Worm (Caenorhabditis elegans) whole organism, young adult: ENCODE data around the gene ftt-2.

Experiments used
- F52B5.7 ChIP-seq: sonication (generic microtip); optimal IDR thresholded peaks from 2 replicates; lab custom pipeline; 2016; ENCODE audit warnings: mild to moderate bottlenecking, missing genetic modification characterization, missing compliant biosample characterization
- cebp-1 ChIP-seq, 2 experiments: fragments of 200-800 bp in 1 of 2; sonication (Bioruptor generic) in 1 of 2; sonication (generic microtip) in 1 of 2; IDR thresholded peaks in 1 of 2; optimal IDR thresholded peaks in 1 of 2; 2 replicates each; pipeline versions ENCODE4 v1.3.6 to Lab custom; 2017 to 2022; ENCODE audit warnings: missing compliant biosample characterization in 2 of 2, missing genetic modification characterization in 2 of 2, mild to moderate bottlenecking in 1 of 2, missing genetic modification reagents in 1 of 2, moderate library complexity in 1 of 2
- ceh-58 ChIP-seq: fragments of 200-800 bp; sonication (Bioruptor generic); IDR thresholded peaks from 2 replicates; pipeline ENCODE4 v1.3.6; 2022; ENCODE audit warnings: missing genetic modification characterization, missing compliant biosample characterization
- gei-17 ChIP-seq: fragments of 200-800 bp; sonication (Bioruptor generic); optimal IDR thresholded peaks from 2 replicates; lab custom pipeline; 2018; ENCODE audit warnings: mild to moderate bottlenecking, missing genetic modification characterization, missing compliant biosample characterization
- lag-1 ChIP-seq: fragments of 200-800 bp; sonication (Bioruptor generic); IDR thresholded peaks from 2 replicates; pipeline ENCODE4 v1.3.6; 2022; ENCODE audit warnings: missing genetic modification reagents, missing genetic modification characterization, missing compliant biosample characterization
- lin-26 ChIP-seq: fragments of 200-800 bp; sonication (Bioruptor generic); IDR thresholded peaks from 2 replicates; pipeline ENCODE4 v1.3.6; 2022; ENCODE audit warnings: missing genetic modification reagents, missing genetic modification characterization, missing compliant biosample characterization
- lin-35 ChIP-seq, 3 experiments: fragments of 150-350 bp in 2 of 3; sonication (generic microtip) in 1 of 3; optimal IDR thresholded peaks; 2 replicates each; lab custom pipeline; 2014 to 2018; ENCODE audit warnings: missing biosample characterization in 3 of 3, missing genetic modification characterization in 3 of 3, missing genetic modification reagents in 3 of 3
- nhr-120 ChIP-seq: fragments of 200-800 bp; sonication (Bioruptor generic); IDR thresholded peaks from 2 replicates; pipeline ENCODE4 v1.3.6; 2022; ENCODE audit warnings: missing genetic modification characterization, missing compliant biosample characterization
- nhr-80 ChIP-seq: sonication (generic microtip); optimal IDR thresholded peaks from 2 replicates; lab custom pipeline; 2016; ENCODE audit warnings: missing genetic modification characterization, missing compliant biosample characterization
- rec-8 ChIP-seq, 2 experiments: sonication (generic microtip); optimal IDR thresholded peaks; 2 replicates each; lab custom pipeline; 2016; ENCODE audit warnings: mild to moderate bottlenecking in 2 of 2, missing genetic modification characterization in 2 of 2, missing genetic modification reagents in 2 of 2, missing genotype in 2 of 2, missing biosample characterization in 1 of 2, missing compliant biosample characterization in 1 of 2, moderate library complexity in 1 of 2
- zim-3 ChIP-seq: sonication (generic microtip); optimal IDR thresholded peaks from 2 replicates; lab custom pipeline; 2017; ENCODE audit warnings: mild to moderate bottlenecking, missing genetic modification characterization, moderate library complexity, missing compliant biosample characterization
- ztf-28 ChIP-seq: fragments of 200-800 bp; sonication (Bioruptor generic); IDR thresholded peaks from 2 replicates; pipeline ENCODE4 v1.3.6; 2022; ENCODE audit warnings: missing genetic modification reagents, missing genetic modification characterization, missing compliant biosample characterization

ftt-2 gene

DNA sequence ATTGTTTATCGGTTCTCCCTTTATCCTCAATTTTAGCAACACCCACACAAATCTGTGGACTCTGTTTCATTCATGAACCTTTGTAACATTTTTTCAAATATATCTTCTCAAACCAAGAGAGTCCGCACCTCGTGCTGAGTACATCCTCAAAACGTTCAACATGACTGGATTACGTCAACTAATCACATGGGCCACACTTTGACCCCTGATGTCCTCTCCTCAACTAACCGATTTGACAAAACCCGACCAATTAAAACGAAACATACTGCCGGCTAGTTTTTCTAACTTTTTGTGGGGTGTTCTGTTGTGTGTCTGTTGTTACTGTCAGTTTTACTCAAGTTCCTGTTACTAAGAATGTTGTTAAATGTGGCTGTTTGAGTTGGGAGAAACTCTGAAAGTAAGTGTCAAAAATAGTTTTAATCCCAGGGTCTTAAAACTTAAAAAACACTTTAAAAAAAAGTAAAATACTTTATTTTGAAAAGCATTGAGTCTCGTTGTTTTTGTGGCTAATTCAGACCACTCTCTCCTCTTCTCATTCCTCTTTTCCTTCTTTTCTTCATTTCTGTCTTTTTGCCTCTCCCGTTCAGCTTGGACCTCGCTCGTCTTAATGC is 49.6 kb downstream of the ftt-2 start:
- TF ChIP-seq nhr-120 (GFP tag; lab: Robert Waterston, UW) (no peak), zim-3 (no peak), cebp-1 (GFP tag; IDR thresholded peaks at IDR 0.05; lab: Robert Waterston, UW) (no peak), cebp-1 (tag; optimal IDR thresholded peaks at IDR 0.05; lab: Kevin White, UChicago) (no peak), F52B5.7 (tag; lab: Kevin White, UChicago) (no peak), gei-17 (GFP tag; lab: Kevin White, UChicago) (no peak), ztf-28 (GFP tag; lab: Robert Waterston, UW) (no peak), lin-35 (GFP tag; optimal IDR thresholded peaks at IDR 0.05; lab: Kevin White, UChicago) (no peak), rec-8 (tag; optimal IDR thresholded peaks at IDR 0.05; lab: Kevin White, UChicago) (no peak), ceh-58 (no peak)

DNA sequence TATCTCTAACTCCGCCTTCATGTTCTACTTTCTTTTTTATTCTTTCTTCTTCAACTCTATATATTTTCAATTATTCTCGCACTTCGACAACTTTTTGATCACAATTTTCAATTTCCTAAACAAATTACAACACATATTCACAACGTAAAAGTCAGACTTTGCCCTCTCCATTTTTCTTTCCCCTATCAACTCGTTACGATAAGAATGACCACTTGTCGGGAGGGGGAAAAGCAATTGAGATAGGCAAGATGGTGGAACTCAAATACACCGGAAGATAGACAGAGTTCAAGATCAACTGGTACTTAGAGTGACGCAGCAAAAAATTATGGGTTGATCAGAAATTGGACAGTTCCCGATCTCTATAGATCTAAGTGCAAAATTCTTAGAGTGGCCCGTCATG is 50.2 kb downstream of the ftt-2 start:
- TF ChIP-seq lag-1, result no peak

DNA sequence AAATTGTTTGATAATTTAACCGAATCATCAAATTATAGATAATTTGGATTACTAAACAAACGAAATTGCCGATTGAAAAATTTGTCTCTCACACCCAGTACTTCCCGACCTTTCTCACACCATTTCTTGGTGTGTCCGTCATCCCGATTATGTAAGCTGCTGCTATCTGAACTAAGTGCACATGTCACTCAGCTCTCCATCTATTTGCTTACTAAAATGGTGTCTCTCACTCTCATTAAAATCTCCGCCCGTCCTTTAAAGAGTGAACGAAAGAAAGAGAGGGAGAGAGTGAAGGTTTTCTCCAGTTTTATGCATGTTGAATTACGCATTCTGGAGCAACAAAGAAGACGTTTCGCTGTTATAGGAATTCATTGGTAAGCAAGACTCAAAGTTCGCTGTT is 50.7 kb downstream of the ftt-2 start:
- no peak for TF ChIP-seq lin-26
- peak; percentile 42 for TF ChIP-seq nhr-80 (tag; lab: Kevin White, UChicago)
- TF ChIP-seq, all 124 proteins: peak for 1
